Fruit fly (Drosophila melanogaster) whole organism, embryonic: Measurements from ENCODE around the gene drpr.

ENCODE experiments used
- B-H2 ChIP-seq: fragments of 200-800 bp; sonication (Bioruptor generic); optimal IDR thresholded peaks from 2 replicates; lab custom pipeline; 2018; ENCODE audit warnings: missing biosample characterization, mild to moderate bottlenecking, missing genetic modification characterization
- Bgb ChIP-seq: fragments of 200-800 bp; sonication (Bioruptor generic); IDR thresholded peaks from 2 replicates; pipeline ENCODE4 v1.3.6; 2022; ENCODE audit warnings: missing biosample characterization, missing genetic modification characterization; ENCODE audit not compliant: partially characterized antibody
- BtbVII ChIP-seq: fragments of 200-800 bp; sonication (Bioruptor generic); optimal IDR thresholded peaks from 3 replicates; lab custom pipeline; 2017; ENCODE audit warnings: missing biosample characterization, mild to moderate bottlenecking, missing genetic modification characterization
- CG10462 ChIP-seq: fragments of 200-800 bp; sonication (Bioruptor generic); optimal IDR thresholded peaks from 2 replicates; lab custom pipeline; 2016; ENCODE audit warnings: missing biosample characterization, missing genetic modification characterization
- CG11560 ChIP-seq: fragments of 200-800 bp; sonication (Bioruptor generic); IDR thresholded peaks from 3 replicates; pipeline ENCODE4 v1.3.6; 2022; ENCODE audit warnings: missing biosample characterization, missing genetic modification characterization
- CG13296 ChIP-seq: fragments of 200-800 bp; sonication (Bioruptor generic); optimal IDR thresholded peaks from 3 replicates; lab custom pipeline; 2018; ENCODE audit warnings: missing biosample characterization, mild to moderate bottlenecking, missing genetic modification characterization
- CG14441 ChIP-seq: fragments of 200-800 bp; sonication (Bioruptor generic); IDR thresholded peaks from 2 replicates; pipeline ENCODE4 v1.3.6; 2022; ENCODE audit warnings: missing biosample characterization, missing genetic modification characterization
- CG14965 ChIP-seq: fragments of 200-800 bp; sonication (Bioruptor generic); optimal IDR thresholded peaks from 2 replicates; lab custom pipeline; 2016; ENCODE audit warnings: missing biosample characterization, missing genetic modification characterization, borderline replicate concordance
- CG15479 ChIP-seq: fragments of 200-800 bp; sonication (Bioruptor generic); optimal IDR thresholded peaks from 3 replicates; lab custom pipeline; 2019; ENCODE audit warnings: missing biosample characterization, mild to moderate bottlenecking, missing genetic modification characterization, moderate library complexity
- CG15514 ChIP-seq: fragments of 200-800 bp; sonication (Bioruptor generic); optimal IDR thresholded peaks from 3 replicates; lab custom pipeline; 2017; ENCODE audit warnings: missing biosample characterization, missing genetic modification characterization, mild to moderate bottlenecking, moderate library complexity, missing genetic modification reagents
- CG16815 ChIP-seq: fragments of 200-800 bp; sonication (Bioruptor generic); optimal IDR thresholded peaks from 3 replicates; lab custom pipeline; 2017; ENCODE audit warnings: missing biosample characterization, mild to moderate bottlenecking, missing genetic modification characterization
- CG17385 ChIP-seq: fragments of 200-800 bp; sonication (Bioruptor generic); optimal IDR thresholded peaks from 3 replicates; lab custom pipeline; 2018; ENCODE audit warnings: missing biosample characterization, mild to moderate bottlenecking, missing genetic modification characterization
- CG17568 ChIP-seq: fragments of 200-800 bp; sonication (Bioruptor generic); optimal IDR thresholded peaks from 2 replicates; lab custom pipeline; 2018; ENCODE audit warnings: missing biosample characterization, mild to moderate bottlenecking, missing genetic modification characterization, moderate library complexity
- CG18476 ChIP-seq: fragments of 200-800 bp; sonication (Bioruptor generic); optimal IDR thresholded peaks from 2 replicates; lab custom pipeline; 2016; ENCODE audit warnings: missing biosample characterization, mild to moderate bottlenecking, missing genetic modification characterization
- CG2116 ChIP-seq: fragments of 200-800 bp; sonication (Bioruptor generic); optimal IDR thresholded peaks from 3 replicates; lab custom pipeline; 2018; ENCODE audit warnings: missing biosample characterization, mild to moderate bottlenecking, missing genetic modification characterization
- CG3163 ChIP-seq: fragments of 200-800 bp; sonication (Bioruptor generic); optimal IDR thresholded peaks from 3 replicates; lab custom pipeline; 2016; ENCODE audit warnings: missing biosample characterization, missing genetic modification characterization
- CG34224 ChIP-seq: fragments of 200-800 bp; sonication (Bioruptor generic); IDR thresholded peaks from 3 replicates; pipeline ENCODE4 v1.3.6; 2022; ENCODE audit warnings: missing biosample characterization, missing genetic modification characterization; ENCODE audit not compliant: partially characterized antibody
- CG6254 ChIP-seq: fragments of 200-800 bp; sonication (Bioruptor generic); optimal IDR thresholded peaks from 3 replicates; lab custom pipeline; 2017; ENCODE audit warnings: mild to moderate bottlenecking, missing biosample characterization, missing genetic modification reagents, missing genetic modification characterization
- CG7963 ChIP-seq: fragments of 200-800 bp; sonication (Bioruptor generic); IDR thresholded peaks from 3 replicates; pipeline ENCODE4 v1.3.6; 2022; ENCODE audit warnings: missing biosample characterization, missing genetic modification characterization; ENCODE audit not compliant: partially characterized antibody
- CG8281 ChIP-seq: fragments of 200-800 bp; sonication (Bioruptor generic); optimal IDR thresholded peaks from 2 replicates; lab custom pipeline; 2018; ENCODE audit warnings: missing biosample characterization, mild to moderate bottlenecking, missing genetic modification characterization, moderate library complexity
- CG8290 ChIP-seq, 3 experiments: fragments of 200-800 bp; sonication (Bioruptor generic); optimal IDR thresholded peaks; 2 replicates each; lab custom pipeline; 2016 to 2019; ENCODE audit warnings: missing biosample characterization in 3 of 3, missing genetic modification characterization in 3 of 3, mild to moderate bottlenecking in 2 of 3, moderate library complexity in 1 of 3
- CG8388 ChIP-seq: fragments of 200-800 bp; sonication (Bioruptor generic); optimal IDR thresholded peaks from 2 replicates; lab custom pipeline; 2019; ENCODE audit warnings: missing biosample characterization, mild to moderate bottlenecking, missing genetic modification characterization, moderate library complexity
- CG9817 ChIP-seq: fragments of 200-800 bp; sonication (Bioruptor generic); optimal IDR thresholded peaks from 2 replicates; lab custom pipeline; 2018; ENCODE audit warnings: missing biosample characterization, mild to moderate bottlenecking, missing genetic modification characterization, moderate library complexity
- CoRest ChIP-seq: fragments of 200-800 bp; sonication (Bioruptor generic); optimal IDR thresholded peaks from 3 replicates; lab custom pipeline; 2018; ENCODE audit warnings: missing biosample characterization, mild to moderate bottlenecking, missing genetic modification characterization, moderate library complexity
- D19A ChIP-seq: fragments of 200-800 bp; optimal IDR thresholded peaks from 3 replicates; lab custom pipeline; 2019; ENCODE audit warnings: missing biosample characterization, mild to moderate bottlenecking, missing genetic modification characterization, moderate library complexity
- Dad ChIP-seq: fragments of 200-800 bp; sonication (Bioruptor generic); optimal IDR thresholded peaks from 3 replicates; lab custom pipeline; 2016; ENCODE audit warnings: missing biosample characterization, missing genetic modification characterization
- Dbx ChIP-seq: fragments of 200-800 bp; sonication (Bioruptor generic); IDR thresholded peaks from 3 replicates; pipeline ENCODE4 v1.3.6; 2022; ENCODE audit warnings: missing biosample characterization, missing genetic modification characterization
- Deaf1 ChIP-seq: fragments of 200-800 bp; optimal IDR thresholded peaks from 3 replicates; lab custom pipeline; 2019; ENCODE audit warnings: missing biosample characterization, mild to moderate bottlenecking, missing genetic modification characterization, moderate library complexity
- HLH4C ChIP-seq: fragments of 200-800 bp; sonication (Bioruptor generic); IDR thresholded peaks from 3 replicates; pipeline ENCODE4 v1.3.6; 2022; ENCODE audit warnings: missing biosample characterization, missing genetic modification characterization; ENCODE audit not compliant: partially characterized antibody
- Jarid2 ChIP-seq: fragments of 200-800 bp; sonication (Bioruptor generic); optimal IDR thresholded peaks from 3 replicates; lab custom pipeline; 2017; ENCODE audit warnings: mild to moderate bottlenecking, missing biosample characterization, missing genetic modification reagents, missing genetic modification characterization
- NFAT ChIP-seq: fragments of 200-800 bp; sonication (Bioruptor generic); IDR thresholded peaks from 2 replicates; pipeline ENCODE4 v1.3.6; 2022; ENCODE audit warnings: missing biosample characterization, missing genetic modification characterization
- Trl ChIP-seq, 3 experiments: fragments of >200 bp in 2 of 3; fragments of 200-800 bp in 1 of 3; sonication (Bioruptor generic) in 1 of 3; optimal IDR thresholded peaks; 2 replicates in 1 of 3; 3 replicates in 2 of 3; lab custom pipeline; 2016 to 2017; ENCODE audit warnings: missing biosample characterization in 1 of 3, missing genetic modification characterization in 1 of 3
- ab ChIP-seq: fragments of 200-800 bp; sonication (Bioruptor generic); optimal IDR thresholded peaks from 2 replicates; lab custom pipeline; 2016; ENCODE audit warnings: missing biosample characterization, missing genetic modification characterization
- ap ChIP-seq: fragments of 200-800 bp; sonication (Bioruptor generic); IDR thresholded peaks from 2 replicates; pipeline ENCODE4 v1.3.6; 2022; ENCODE audit warnings: missing biosample characterization, missing genetic modification characterization
- esg ChIP-seq: fragments of 200-800 bp; sonication (Bioruptor generic); conservative IDR thresholded peaks from 2 replicates; pipeline ENCODE4 v1.3.6; 2022; ENCODE audit warnings: missing biosample characterization, missing genetic modification characterization
- exex ChIP-seq: fragments of 200-800 bp; sonication (Bioruptor generic); optimal IDR thresholded peaks from 4 replicates; lab custom pipeline; 2018; ENCODE audit warnings: missing biosample characterization, mild to moderate bottlenecking, missing genetic modification characterization, moderate library complexity
- fd64A ChIP-seq: fragments of 200-800 bp; sonication (Bioruptor generic); optimal IDR thresholded peaks from 3 replicates; lab custom pipeline; 2018; ENCODE audit warnings: missing biosample characterization, mild to moderate bottlenecking, missing genetic modification characterization
- gro ChIP-seq: fragments of 200-800 bp; sonication (Bioruptor generic); optimal IDR thresholded peaks from 2 replicates; lab custom pipeline; 2016; ENCODE audit warnings: missing biosample characterization, missing genetic modification characterization
- inv ChIP-seq: fragments of 200-800 bp; sonication (Bioruptor generic); IDR thresholded peaks from 2 replicates; pipeline ENCODE4 v1.3.6; 2022; ENCODE audit warnings: missing biosample characterization, missing genetic modification characterization; ENCODE audit not compliant: partially characterized antibody
- otp ChIP-seq: fragments of 200-800 bp; sonication (Bioruptor generic); IDR thresholded peaks from 3 replicates; pipeline ENCODE4, ENCODE4 v1.3.6; 2022; ENCODE audit warnings: missing biosample characterization, missing genetic modification characterization
- psq ChIP-seq: fragments of 200-800 bp; sonication (Bioruptor generic); optimal IDR thresholded peaks from 2 replicates; lab custom pipeline; 2017; ENCODE audit warnings: missing biosample characterization, missing genetic modification characterization
- row ChIP-seq: fragments of 200-800 bp; sonication (Bioruptor generic); IDR thresholded peaks from 3 replicates; pipeline ENCODE4 v1.3.6; 2022; ENCODE audit warnings: missing biosample characterization, missing genetic modification characterization
- run ChIP-seq: fragments of 200-800 bp; sonication (Bioruptor generic); optimal IDR thresholded peaks from 3 replicates; lab custom pipeline; 2018; ENCODE audit warnings: missing biosample characterization, mild to moderate bottlenecking, missing genetic modification characterization
- sd ChIP-seq: fragments of 200-800 bp; sonication (Bioruptor generic); optimal IDR thresholded peaks from 3 replicates; lab custom pipeline; 2018; ENCODE audit warnings: missing biosample characterization, mild to moderate bottlenecking, missing genetic modification characterization, moderate library complexity
- sug ChIP-seq: fragments of 200-800 bp; optimal IDR thresholded peaks from 2 replicates; lab custom pipeline; 2019; ENCODE audit warnings: missing biosample characterization, mild to moderate bottlenecking, missing genetic modification characterization, moderate library complexity
- tna ChIP-seq: fragments of 200-800 bp; sonication (Bioruptor generic); IDR thresholded peaks from 2 replicates; pipeline ENCODE4 v1.3.6; 2022; ENCODE audit warnings: missing biosample characterization, missing genetic modification characterization; ENCODE audit not compliant: partially characterized antibody

drpr gene

dm6 chr3L:1741655-1742551 lies 11.0 kb upstream of the drpr start (continued):
- no peak for TF ChIP-seq CG8290 (GFP tag; optimal IDR thresholded peaks at IDR 0.05; lab: Kevin White, UChicago)
- peak in 1 of 2 experiments; percentile 30 for TF ChIP-seq CG8290 (tag; optimal IDR thresholded peaks at IDR 0.05; lab: Kevin White, UChicago)
- TF ChIP-seq CG16815 (GFP tag; lab: Kevin White, UChicago), result no peak
- peak; percentile 30 for TF ChIP-seq sd (tag; lab: Kevin White, UChicago)
- TF ChIP-seq sug (tag; lab: Kevin White, UChicago), result peak; percentile 40
- no peak for TF ChIP-seq CG14965 (GFP tag; lab: Kevin White, UChicago)
- no peak for TF ChIP-seq B-H2
- TF ChIP-seq BtbVII (GFP tag; lab: Kevin White, UChicago), result peak; percentile 9
- TF ChIP-seq ab (GFP tag; lab: Kevin White, UChicago), result no peak
- peak; percentile 58 for TF ChIP-seq CG17568 (GFP tag; lab: Kevin White, UChicago)
- TF ChIP-seq CG7963 (GFP tag; lab: Robert Waterston, UW), result no peak
- peak; percentile 47 for TF ChIP-seq CG3163 (GFP tag; lab: Kevin White, UChicago)
- TF ChIP-seq Trl (optimal IDR thresholded peaks at IDR 0.05; lab: Kevin White, UChicago), result peak in 1 of 2 experiments; percentile 38
- TF ChIP-seq Trl (GFP tag; optimal IDR thresholded peaks at IDR 0.05; lab: Kevin White, UChicago), result no peak
- no peak for TF ChIP-seq esg (GFP tag; lab: Robert Waterston, UW)
- TF ChIP-seq ap, result no peak
- TF ChIP-seq CG34224 (GFP tag; lab: Robert Waterston, UW), result peak; percentile 33; the same call in 1 of the 3 replicates
- TF ChIP-seq run (tag; lab: Kevin White, UChicago), result peak; percentile 45
- peak; percentile 60 for TF ChIP-seq CG13296 (GFP tag; lab: Kevin White, UChicago)
- peak; percentile 98 for TF ChIP-seq exex (tag; lab: Kevin White, UChicago)
- no peak for TF ChIP-seq psq (GFP tag; lab: Kevin White, UChicago)
- peak; percentile 45 for TF ChIP-seq CG14441
- no peak for TF ChIP-seq CG10462 (GFP tag; lab: Kevin White, UChicago)
- no peak for TF ChIP-seq Dad (GFP tag; lab: Kevin White, UChicago)
- peak; percentile 49; the same call in 1 of the 2 replicates for TF ChIP-seq NFAT (GFP tag; lab: Robert Waterston, UW)
- no peak for TF ChIP-seq CG9817 (tag; lab: Kevin White, UChicago)
- TF ChIP-seq CG15514, result peak; percentile 12
- TF ChIP-seq Dbx, result peak; percentile 15; the same call in 1 of the 3 replicates
- TF ChIP-seq CG8388 (GFP tag; lab: Kevin White, UChicago), result peak; percentile 88
- TF ChIP-seq gro (GFP tag; lab: Kevin White, UChicago), result peak; percentile 18
- peak; percentile 14 for TF ChIP-seq fd64A
- TF ChIP-seq CoRest (tag; lab: Kevin White, UChicago), result no peak
- peak; percentile 50; the same call in 1 of the 3 replicates for TF ChIP-seq HLH4C (GFP tag; lab: Robert Waterston, UW)
- no peak for TF ChIP-seq inv (GFP tag; lab: Robert Waterston, UW)
- peak; percentile 51 for TF ChIP-seq Deaf1 (tag; lab: Kevin White, UChicago)
- peak; percentile 16 for TF ChIP-seq CG2116 (GFP tag; lab: Kevin White, UChicago)
- TF ChIP-seq CG15479 (GFP tag; lab: Kevin White, UChicago), result no peak
- TF ChIP-seq Bgb (GFP tag; lab: Robert Waterston, UW), result peak; percentile 39; the same call in 1 of the 2 replicates
- TF ChIP-seq CG8281 (tag; lab: Kevin White, UChicago), result peak; percentile 10
- TF ChIP-seq D19A (tag; lab: Kevin White, UChicago), result no peak
- TF ChIP-seq tna (GFP tag; lab: Robert Waterston, UW), result peak; percentile 41; the same call in 1 of the 2 replicates
- TF ChIP-seq Jarid2, result peak; percentile 52
- peak; percentile 59 for TF ChIP-seq row (GFP tag; lab: Robert Waterston, UW)
- TF ChIP-seq CG18476 (GFP tag; lab: Kevin White, UChicago), result no peak
- TF ChIP-seq CG11560 (tag; lab: Robert Waterston, UW), result peak; percentile 64; the same call in 1 of the 3 replicates
- peak; percentile 39 for TF ChIP-seq CG6254 (GFP tag; lab: Kevin White, UChicago)
- peak; percentile 19 for TF ChIP-seq CG17385 (GFP tag; lab: Kevin White, UChicago)
- TF ChIP-seq otp (GFP tag; lab: Robert Waterston, UW), result peak; percentile 20; the same call in 1 of the 3 replicates
